Worm (Caenorhabditis elegans): ENCODE data around the gene T03G6.7.

Gene T03G6.7

DNA sequence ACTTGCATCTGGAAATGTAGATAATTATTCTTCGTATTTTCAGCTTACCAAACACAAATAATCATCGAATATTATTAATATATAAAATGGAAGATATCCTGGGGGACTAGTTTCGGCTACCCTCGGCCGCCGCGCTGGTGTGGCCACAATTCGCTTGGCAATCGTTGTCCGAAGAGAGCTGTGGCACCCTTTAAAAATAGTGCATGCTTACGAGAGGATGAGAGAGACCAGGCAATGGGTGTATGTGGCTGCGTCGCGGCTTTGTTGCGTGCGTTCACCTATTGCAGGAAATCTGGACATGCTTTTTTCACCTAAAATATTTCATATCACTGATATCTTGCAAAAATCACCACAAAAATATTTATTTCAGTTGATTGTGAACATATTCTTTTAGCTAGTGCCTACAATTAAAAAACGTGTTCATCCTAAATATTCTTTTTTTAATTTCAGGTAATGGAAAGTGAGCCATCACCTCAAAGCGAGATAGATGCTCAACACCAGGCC is 21.1 kb upstream of the T03G6.7 start, which contains the start of the genes ccd-5 and F52H2.1:
Gene ccd-5 (minus strand): TSS at position 8 of the 504 bp plus-strand sequence.
Gene F52H2.1 (plus strand): TSS at position 454 of the 504 bp plus-strand sequence.
- TF ChIP-seq egl-18 (GFP tag; IDR thresholded peaks at IDR 0.05) (0 out of 2 replicates have a peak, but pooled peaks have one; percentile 33), dox-1 (GFP tag; IDR thresholded peaks at IDR 0.05) (peak; percentile 29; the same call in 1 of the 2 replicates), bed-2 (GFP tag; IDR thresholded peaks at IDR 0.05) (no peak), zfh-2 (GFP tag; conservative IDR thresholded peaks at IDR 0.05) (peak; percentile 57; the same call in 1 of the 2 replicates)

DNA sequence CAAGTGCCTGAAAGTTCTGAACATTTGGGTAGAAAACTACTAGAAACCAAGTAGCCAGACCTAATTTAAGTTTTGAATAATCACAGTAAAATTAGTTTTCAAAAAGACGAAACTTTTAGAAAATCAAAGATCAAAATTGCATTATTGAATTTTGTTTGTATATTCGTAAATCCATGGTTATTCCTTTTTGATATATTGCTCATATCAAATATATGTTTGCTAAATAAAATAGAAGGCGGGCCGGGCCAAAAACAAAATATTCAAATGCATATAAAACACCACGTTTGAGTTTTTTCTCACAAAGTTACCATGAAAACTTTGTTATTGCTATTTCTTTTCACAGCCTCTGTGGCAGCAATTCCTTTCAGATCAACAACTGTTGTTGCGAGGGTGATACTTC is 16.4 kb upstream of the T03G6.7 start, which contains the start of gene ttr-42:
Gene ttr-42 (plus strand): TSS at position 301 of the 400 bp plus-strand sequence.
- no peak for TF ChIP-seq F10E7.11 (tag; optimal IDR thresholded peaks at IDR 0.05)
- TF ChIP-seq ceh-79 (tag; optimal IDR thresholded peaks at IDR 0.05): no peak
- no peak for TF ChIP-seq let-607 (tag; optimal IDR thresholded peaks at IDR 0.05)
- TF ChIP-seq rpc-1 (optimal IDR thresholded peaks at IDR 0.05): no peak
- TF ChIP-seq rpc-1 (tag; optimal IDR thresholded peaks at IDR 0.05): no peak
- no peak for TF ChIP-seq mes-4 (tag; optimal IDR thresholded peaks at IDR 0.05)
- no peak for TF ChIP-seq mel-28 (tag; optimal IDR thresholded peaks at IDR 0.05; ENCODE audit: borderline replicate concordance)
- TF ChIP-seq ztf-18 (tag; optimal IDR thresholded peaks at IDR 0.05): no peak
- TF ChIP-seq gei-17 (GFP tag; optimal IDR thresholded peaks at IDR 0.05): no peak
- TF ChIP-seq egl-44 (GFP tag; IDR thresholded peaks at IDR 0.05): no peak

- peak; percentile 76 for TF ChIP-seq nhr-80 (tag; optimal IDR thresholded peaks at IDR 0.05)
- TF ChIP-seq hmg-1.2 (GFP tag; IDR thresholded peaks at IDR 0.05): no peak
These were observed 13.3 kb upstream of the T03G6.7 start, which contains the start of gene H01M10.1 for ce11 chrX:2580524-2580981. H01M10.1 (minus strand) TSS chrX:2580574.

DNA sequence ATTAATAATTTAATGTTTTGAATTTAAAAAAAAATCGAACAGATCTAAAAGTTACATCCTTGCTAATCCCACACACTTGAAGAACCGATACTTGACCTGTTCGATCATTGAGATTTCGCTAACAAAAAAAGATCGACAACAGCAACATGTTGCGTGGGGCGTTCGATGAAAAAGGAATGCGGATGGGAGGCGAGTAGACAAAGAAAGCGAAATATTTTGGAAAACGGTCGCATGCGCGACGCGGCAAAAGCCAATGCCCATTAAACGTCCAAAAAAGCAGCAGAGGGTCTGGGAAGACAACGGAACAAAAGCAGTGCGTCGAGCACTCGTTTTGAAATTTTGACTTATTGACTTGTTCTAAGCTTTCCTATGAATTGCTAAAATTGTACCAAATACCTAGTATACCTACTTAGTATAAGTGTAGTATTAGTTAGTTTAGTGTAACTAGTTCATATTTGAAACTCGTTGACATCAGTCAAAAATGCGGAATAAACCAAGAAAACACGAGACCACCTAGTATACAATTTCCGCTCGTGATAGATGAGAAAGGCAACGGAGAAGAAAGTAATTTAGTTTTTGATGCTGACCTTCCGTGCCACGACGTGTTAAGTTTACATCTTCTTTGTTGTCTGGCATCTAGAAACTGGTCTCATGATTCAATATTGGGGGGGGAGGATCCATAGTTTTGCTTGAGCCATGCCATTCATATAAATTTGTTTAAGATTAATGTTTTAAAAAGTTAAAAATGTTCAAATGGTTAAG is 11.8 kb upstream of the T03G6.7 start:
- TF ChIP-seq unc-62 (GFP tag; optimal IDR thresholded peaks at IDR 0.05): no peak
- no peak for TF ChIP-seq die-1 (tag; optimal IDR thresholded peaks at IDR 0.05)
- no peak for TF ChIP-seq hlh-12 (tag; optimal IDR thresholded peaks at IDR 0.05)
- no peak for TF ChIP-seq snpc-1.3 (tag; optimal IDR thresholded peaks at IDR 0.05; ENCODE audit: insufficient read depth)
- TF ChIP-seq bed-1 (GFP tag; IDR thresholded peaks at IDR 0.05): no peak
- no peak for TF ChIP-seq nfya-2 (GFP tag; IDR thresholded peaks at IDR 0.05)
- no peak for TF ChIP-seq F23B12.7 (tag; optimal IDR thresholded peaks at IDR 0.05; ENCODE audit: insufficient read depth)
- no peak for TF ChIP-seq B0019.2 (GFP tag; conservative IDR thresholded peaks at IDR 0.05)
- TF ChIP-seq aptf-2 (GFP tag; conservative IDR thresholded peaks at IDR 0.05): no peak
- TF ChIP-seq Y67H2A.10 (GFP tag; conservative IDR thresholded peaks at IDR 0.05): no peak
- TF ChIP-seq D2030.7 (GFP tag; IDR thresholded peaks at IDR 0.05): no peak
- no peak for TF ChIP-seq T07F8.4 (tag; optimal IDR thresholded peaks at IDR 0.05)
- TF ChIP-seq hmg-20 (GFP tag; IDR thresholded peaks at IDR 0.05): no peak

DNA sequence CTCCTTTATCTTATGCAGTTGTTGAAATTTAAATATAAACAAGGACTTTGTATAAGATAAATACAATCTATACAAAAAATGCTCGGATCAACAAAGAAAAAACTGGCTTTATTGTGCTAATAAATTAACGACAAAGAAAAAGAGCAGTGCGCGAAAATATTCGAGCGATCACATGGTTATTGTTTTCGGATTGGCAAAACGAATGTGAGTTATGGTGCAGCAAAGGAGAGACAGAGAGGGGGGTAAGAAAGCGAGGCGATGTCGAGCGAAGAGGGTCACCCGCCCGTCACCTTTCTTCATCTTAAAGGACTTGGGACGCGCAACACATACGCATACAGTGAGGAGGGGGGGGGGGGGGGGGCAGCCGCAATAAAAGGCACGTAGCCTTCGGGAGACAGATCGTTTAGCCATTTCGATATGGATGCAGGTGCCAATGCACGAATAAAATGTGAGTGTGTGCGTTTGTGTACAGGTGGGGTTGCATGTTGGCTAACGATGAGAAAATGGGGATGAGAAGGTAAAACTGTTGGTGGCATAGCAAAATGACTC is 10.6 kb upstream of the T03G6.7 start:
- 0 out of 2 replicates have a peak, but pooled peaks have one; percentile 26 for TF ChIP-seq ztf-25 (GFP tag; IDR thresholded peaks at IDR 0.05)
- no peak for TF ChIP-seq tlf-1 (GFP tag; optimal IDR thresholded peaks at IDR 0.05)
- TF ChIP-seq egrh-3 (GFP tag; IDR thresholded peaks at IDR 0.05): peak; percentile 18; the same call in 1 of the 2 replicates
- TF ChIP-seq madf-3 (GFP tag; IDR thresholded peaks at IDR 0.05): no peak
- no peak for TF ChIP-seq repo-1 (tag; optimal IDR thresholded peaks at IDR 0.05)
- TF ChIP-seq ets-4 (GFP tag; optimal IDR thresholded peaks at IDR 0.05): no peak

All from whole organism, young adult.